Fruit fly (Drosophila melanogaster) whole organism, embryonic: ENCODE measurements around the gene Arc42.

Source experiments
- Asciz ChIP-seq: fragments of 200-800 bp; sonication (Bioruptor generic); optimal IDR thresholded peaks from 2 replicates; lab custom pipeline; 2017; ENCODE audit warnings: missing biosample characterization, mild to moderate bottlenecking, missing genetic modification characterization, missing genetic modification reagents
- B-H1 ChIP-seq: fragments of 200-800 bp; sonication (Bioruptor generic); IDR thresholded peaks from 3 replicates; pipeline ENCODE4 v1.3.6; 2022; ENCODE audit warnings: missing biosample characterization, missing genetic modification characterization
- BtbVII ChIP-seq: fragments of 200-800 bp; sonication (Bioruptor generic); optimal IDR thresholded peaks from 3 replicates; lab custom pipeline; 2017; ENCODE audit warnings: missing biosample characterization, mild to moderate bottlenecking, missing genetic modification characterization
- Bteb2 ChIP-seq: fragments of 200-800 bp; sonication (Bioruptor generic); optimal IDR thresholded peaks from 2 replicates; lab custom pipeline; 2016; ENCODE audit warnings: missing biosample characterization, missing genetic modification characterization
- CG10209 ChIP-seq: fragments of 200-800 bp; sonication (Bioruptor generic); optimal IDR thresholded peaks from 3 replicates; lab custom pipeline; 2017; ENCODE audit warnings: missing biosample characterization, mild to moderate bottlenecking, missing genetic modification characterization, missing genetic modification reagents
- CG10267 ChIP-seq: fragments of 200-800 bp; sonication (Bioruptor generic); optimal IDR thresholded peaks from 2 replicates; lab custom pipeline; 2018; ENCODE audit warnings: missing biosample characterization, mild to moderate bottlenecking, missing genetic modification characterization, moderate library complexity
- CG10979 ChIP-seq: fragments of 200-800 bp; sonication (Bioruptor generic); optimal IDR thresholded peaks from 2 replicates; lab custom pipeline; 2018; ENCODE audit warnings: missing biosample characterization, mild to moderate bottlenecking, missing genetic modification characterization, moderate library complexity
- CG11085 ChIP-seq: fragments of 200-800 bp; sonication (Bioruptor generic); IDR thresholded peaks from 2 replicates; pipeline ENCODE4 v1.3.6; 2022; ENCODE audit warnings: missing biosample characterization, missing genetic modification characterization
- CG11560 ChIP-seq: fragments of 200-800 bp; sonication (Bioruptor generic); IDR thresholded peaks from 3 replicates; pipeline ENCODE4 v1.3.6; 2022; ENCODE audit warnings: missing biosample characterization, missing genetic modification characterization
- CG12299 ChIP-seq: fragments of 200-800 bp; sonication (Bioruptor generic); optimal IDR thresholded peaks from 2 replicates; lab custom pipeline; 2018; ENCODE audit warnings: missing biosample characterization, mild to moderate bottlenecking, missing genetic modification characterization
- CG12659 ChIP-seq: fragments of 200-800 bp; sonication (Bioruptor generic); optimal IDR thresholded peaks from 3 replicates; lab custom pipeline; 2017; ENCODE audit warnings: mild to moderate bottlenecking, missing biosample characterization, missing genetic modification reagents, missing genetic modification characterization
- CG13624 ChIP-seq: fragments of 200-800 bp; sonication (Bioruptor generic); optimal IDR thresholded peaks from 2 replicates; lab custom pipeline; 2016; ENCODE audit warnings: missing biosample characterization, missing genetic modification characterization
- CG14710 ChIP-seq: fragments of 200-800 bp; sonication (Bioruptor generic); optimal IDR thresholded peaks from 3 replicates; lab custom pipeline; 2019; ENCODE audit warnings: missing biosample characterization, mild to moderate bottlenecking, missing genetic modification characterization, moderate library complexity
- CG16815 ChIP-seq: fragments of 200-800 bp; sonication (Bioruptor generic); optimal IDR thresholded peaks from 3 replicates; lab custom pipeline; 2017; ENCODE audit warnings: missing biosample characterization, mild to moderate bottlenecking, missing genetic modification characterization
- CG18619 ChIP-seq: fragments of 200-800 bp; sonication (Bioruptor generic); optimal IDR thresholded peaks from 3 replicates; lab custom pipeline; 2017; ENCODE audit warnings: missing biosample characterization, mild to moderate bottlenecking, missing genetic modification characterization
- CG2875 ChIP-seq: fragments of 200-800 bp; sonication (Bioruptor generic); optimal IDR thresholded peaks from 2 replicates; lab custom pipeline; 2017; ENCODE audit warnings: missing biosample characterization, mild to moderate bottlenecking, missing genetic modification characterization, missing genetic modification reagents
- CG31224 ChIP-seq: fragments of 200-800 bp; sonication (Bioruptor generic); IDR thresholded peaks from 2 replicates; pipeline ENCODE4 v1.3.6; 2022; ENCODE audit warnings: missing biosample characterization, missing genetic modification characterization
- CG33557 ChIP-seq: fragments of 200-800 bp; sonication (Bioruptor generic); optimal IDR thresholded peaks from 2 replicates; lab custom pipeline; 2019; ENCODE audit warnings: missing biosample characterization, mild to moderate bottlenecking, missing genetic modification characterization, moderate library complexity
- CG4328 ChIP-seq: fragments of 200-800 bp; sonication (Bioruptor generic); optimal IDR thresholded peaks from 3 replicates; lab custom pipeline; 2017; ENCODE audit warnings: missing biosample characterization, missing genetic modification reagents, missing genetic modification characterization
- CG4404 ChIP-seq: fragments of 200-800 bp; sonication (Bioruptor generic); IDR thresholded peaks from 2 replicates; pipeline ENCODE4 v1.3.6; 2022; ENCODE audit warnings: missing biosample characterization, missing genetic modification characterization
- CG4707 ChIP-seq: fragments of 200-800 bp; sonication (Bioruptor generic); optimal IDR thresholded peaks from 2 replicates; lab custom pipeline; 2018; ENCODE audit warnings: missing biosample characterization, mild to moderate bottlenecking, missing genetic modification characterization, moderate library complexity
- CG4730 ChIP-seq: fragments of 200-800 bp; sonication (Bioruptor generic); IDR thresholded peaks from 2 replicates; pipeline ENCODE4 v1.3.6; 2022; ENCODE audit warnings: missing biosample characterization, missing genetic modification characterization
- CG7357 ChIP-seq: fragments of 200-800 bp; sonication (Bioruptor generic); IDR thresholded peaks from 3 replicates; pipeline ENCODE4 v1.3.6; 2022; ENCODE audit warnings: missing biosample characterization, missing genetic modification characterization
- CG7928 ChIP-seq: fragments of 200-800 bp; sonication (Bioruptor generic); optimal IDR thresholded peaks from 2 replicates; lab custom pipeline; 2017; ENCODE audit warnings: missing biosample characterization, mild to moderate bottlenecking, missing genetic modification characterization
- CoRest ChIP-seq: fragments of 200-800 bp; sonication (Bioruptor generic); optimal IDR thresholded peaks from 3 replicates; lab custom pipeline; 2018; ENCODE audit warnings: missing biosample characterization, mild to moderate bottlenecking, missing genetic modification characterization, moderate library complexity
- D19A ChIP-seq: fragments of 200-800 bp; optimal IDR thresholded peaks from 3 replicates; lab custom pipeline; 2019; ENCODE audit warnings: missing biosample characterization, mild to moderate bottlenecking, missing genetic modification characterization, moderate library complexity
- Drgx ChIP-seq: fragments of 200-800 bp; sonication (Bioruptor generic); IDR thresholded peaks from 2 replicates; pipeline ENCODE4 v1.3.6; 2022; ENCODE audit warnings: missing biosample characterization, missing genetic modification characterization
- Gsc ChIP-seq: fragments of 200-800 bp; sonication (Bioruptor generic); IDR thresholded peaks from 2 replicates; pipeline ENCODE4 v1.3.6; 2022; ENCODE audit warnings: missing biosample characterization, missing genetic modification characterization
- H15 ChIP-seq: fragments of 200-800 bp; sonication (Bioruptor generic); IDR thresholded peaks from 3 replicates; pipeline ENCODE4 v1.3.6; 2022; ENCODE audit warnings: missing biosample characterization, missing genetic modification characterization
- Hey ChIP-seq: fragments of 200-800 bp; sonication (Bioruptor generic); optimal IDR thresholded peaks from 3 replicates; lab custom pipeline; 2018; ENCODE audit warnings: missing biosample characterization, mild to moderate bottlenecking, missing genetic modification characterization
- NC2β ChIP-seq: fragments of 200-800 bp; sonication (Bioruptor generic); optimal IDR thresholded peaks from 2 replicates; lab custom pipeline; 2016; ENCODE audit warnings: missing biosample characterization, missing genetic modification characterization
- Nf-YA ChIP-seq: fragments of 200-800 bp; sonication (Bioruptor generic); IDR thresholded peaks from 2 replicates; pipeline ENCODE4 v1.3.6; 2022; ENCODE audit warnings: missing biosample characterization, missing genetic modification characterization
- Sox102F ChIP-seq: fragments of 200-800 bp; sonication (Bioruptor generic); optimal IDR thresholded peaks from 2 replicates; lab custom pipeline; 2018; ENCODE audit warnings: missing biosample characterization, mild to moderate bottlenecking, missing genetic modification characterization, moderate library complexity
- Xrp1 ChIP-seq: fragments of 200-800 bp; sonication (Bioruptor generic); IDR thresholded peaks from 2 replicates; pipeline ENCODE4 v1.3.6; 2022; ENCODE audit warnings: missing biosample characterization, missing genetic modification characterization
- aop ChIP-seq: fragments of 200-800 bp; sonication (Bioruptor generic); IDR thresholded peaks from 2 replicates; pipeline ENCODE4 v1.3.6; 2022; ENCODE audit warnings: missing biosample characterization, missing genetic modification characterization
- bbx ChIP-seq: fragments of 200-800 bp; sonication (Bioruptor generic); IDR thresholded peaks from 2 replicates; pipeline ENCODE4 v1.3.6; 2022; ENCODE audit warnings: missing biosample characterization, missing genetic modification characterization; ENCODE audit not compliant: partially characterized antibody
- bcd ChIP-seq: fragments of 200-800 bp; sonication (Bioruptor generic); optimal IDR thresholded peaks from 2 replicates; lab custom pipeline; 2017; ENCODE audit warnings: missing biosample characterization, mild to moderate bottlenecking, missing genetic modification characterization
- bigmax ChIP-seq: fragments of 200-800 bp; sonication (Bioruptor generic); optimal IDR thresholded peaks from 2 replicates; lab custom pipeline; 2018; ENCODE audit warnings: missing biosample characterization, mild to moderate bottlenecking, missing genetic modification characterization
- br ChIP-seq: fragments of >200 bp; optimal IDR thresholded peaks from 2 replicates; lab custom pipeline; 2017
- chn ChIP-seq: fragments of 200-800 bp; sonication (Bioruptor generic); optimal IDR thresholded peaks from 2 replicates; lab custom pipeline; 2016; ENCODE audit warnings: missing biosample characterization, missing genetic modification characterization
- crc ChIP-seq: fragments of 200-800 bp; sonication (Bioruptor generic); optimal IDR thresholded peaks from 2 replicates; lab custom pipeline; 2016; ENCODE audit warnings: missing biosample characterization, missing genetic modification characterization
- crol ChIP-seq: fragments of 200-800 bp; sonication (Bioruptor generic); IDR thresholded peaks from 2 replicates; pipeline ENCODE4 v1.3.6; 2022; ENCODE audit warnings: missing biosample characterization, missing genetic modification characterization
- dm ChIP-seq: fragments of 200-800 bp; sonication (Bioruptor generic); optimal IDR thresholded peaks from 3 replicates; lab custom pipeline; 2016; ENCODE audit warnings: missing biosample characterization, missing genetic modification characterization
- exex ChIP-seq: fragments of 200-800 bp; sonication (Bioruptor generic); optimal IDR thresholded peaks from 4 replicates; lab custom pipeline; 2018; ENCODE audit warnings: missing biosample characterization, mild to moderate bottlenecking, missing genetic modification characterization, moderate library complexity
- fru ChIP-seq: fragments of >200 bp; optimal IDR thresholded peaks from 2 replicates; lab custom pipeline; 2017
- gce ChIP-seq: fragments of 200-800 bp; sonication (Bioruptor generic); IDR thresholded peaks from 3 replicates; pipeline ENCODE4 v1.3.6; 2022; ENCODE audit warnings: missing biosample characterization, missing genetic modification characterization
- lab ChIP-seq: fragments of 200-800 bp; sonication (Bioruptor generic); optimal IDR thresholded peaks from 3 replicates; lab custom pipeline; 2017; ENCODE audit warnings: missing biosample characterization, missing genetic modification characterization, mild to moderate bottlenecking, moderate library complexity, missing genetic modification reagents
- sisA ChIP-seq: fragments of 200-800 bp; sonication (Bioruptor generic); IDR thresholded peaks from 2 replicates; pipeline ENCODE4 v1.3.6; 2022; ENCODE audit warnings: missing biosample characterization, missing genetic modification characterization
- tx ChIP-seq: fragments of 200-800 bp; sonication (Bioruptor generic); optimal IDR thresholded peaks from 2 replicates; lab custom pipeline; 2016; ENCODE audit warnings: missing biosample characterization, missing genetic modification characterization
- unpg ChIP-seq: fragments of 200-800 bp; sonication (Bioruptor generic); optimal IDR thresholded peaks from 3 replicates; lab custom pipeline; 2018; ENCODE audit warnings: missing biosample characterization, mild to moderate bottlenecking, missing genetic modification characterization, moderate library complexity
- z ChIP-seq: fragments of 200-800 bp; sonication (Bioruptor generic); IDR thresholded peaks from 3 replicates; pipeline ENCODE4 v1.3.6; 2022; ENCODE audit warnings: missing biosample characterization, missing genetic modification characterization

The Arc42 gene

DNA sequence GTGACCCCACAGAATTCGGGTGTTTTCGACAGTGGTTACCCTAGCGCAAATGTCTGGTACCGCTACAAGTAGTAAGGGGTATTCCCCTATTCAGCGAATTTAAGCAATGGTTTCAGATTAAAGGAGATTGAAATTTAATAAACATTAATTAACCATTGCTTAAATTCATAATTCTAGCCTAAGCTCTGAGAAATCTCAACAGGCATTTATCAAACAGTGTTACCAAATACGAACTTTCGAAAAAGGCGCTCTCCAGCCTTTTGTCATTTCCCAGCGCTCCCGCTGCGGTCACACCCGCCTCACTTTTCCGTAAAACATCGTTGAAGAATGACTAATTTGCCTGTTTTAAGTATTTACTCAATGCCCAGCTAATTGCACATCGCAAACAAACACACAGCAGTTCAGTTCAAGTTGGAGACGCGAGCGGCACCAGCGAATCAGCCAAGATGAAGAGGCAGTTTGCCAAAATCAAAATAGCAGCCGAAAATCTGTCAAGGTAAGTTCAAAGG is 27.4 kb downstream of the Arc42 start, which contains the start of the genes Surf6 and RhoGAP92B (continued):
- peak; percentile 38 for TF ChIP-seq D19A (tag; lab: Kevin White, UChicago)
- TF ChIP-seq bigmax, result peak; percentile 33
- peak; percentile 79 for TF ChIP-seq lab (GFP tag; lab: Kevin White, UChicago)
- peak; percentile 88 for TF ChIP-seq CG12659 (GFP tag; lab: Kevin White, UChicago)
- peak; percentile 73 for TF ChIP-seq CG13624 (GFP tag; lab: Kevin White, UChicago)
- TF ChIP-seq crol (GFP tag; lab: Robert Waterston, UW), result no peak
- no peak for TF ChIP-seq Hey (tag; lab: Kevin White, UChicago)
- peak; percentile 55 for TF ChIP-seq CG12299 (tag; lab: Kevin White, UChicago)
- peak; percentile 66 for TF ChIP-seq CoRest
- peak; percentile 60 for TF ChIP-seq CG10209
- peak; percentile 78 for TF ChIP-seq NC2β (GFP tag; lab: Kevin White, UChicago)
- peak; percentile 19 for TF ChIP-seq tx
- TF ChIP-seq CG16815 (GFP tag; lab: Kevin White, UChicago), result no peak
- TF ChIP-seq CG11560, result no peak
- TF ChIP-seq B-H1, result no peak
- 0 out of 3 replicates have a peak, but pooled peaks have one; percentile 23 for TF ChIP-seq H15
- TF ChIP-seq CG10267 (tag; lab: Kevin White, UChicago), result peak; percentile 77
- peak; percentile 96 for TF ChIP-seq dm (GFP tag; lab: Kevin White, UChicago)
- TF ChIP-seq aop (GFP tag; lab: Robert Waterston, UW), result no peak
- TF ChIP-seq CG10979 (tag; lab: Kevin White, UChicago), result peak; percentile 53
- TF ChIP-seq CG31224 (GFP tag; lab: Robert Waterston, UW), result no peak
- TF ChIP-seq CG11085 (GFP tag; lab: Robert Waterston, UW), result no peak
- peak; percentile 39 for TF ChIP-seq CG33557 (GFP tag; lab: Kevin White, UChicago)
- no peak for TF ChIP-seq z (GFP tag; lab: Robert Waterston, UW)
- TF ChIP-seq br (lab: Kevin White, UChicago), result no peak
- peak; percentile 56 for TF ChIP-seq chn
- peak; percentile 59 for TF ChIP-seq bcd (GFP tag; lab: Kevin White, UChicago)
- peak; percentile 58 for TF ChIP-seq Bteb2 (GFP tag; lab: Kevin White, UChicago)
- TF ChIP-seq CG4328 (GFP tag; lab: Kevin White, UChicago), result peak; percentile 64
- TF ChIP-seq CG4730 (GFP tag; lab: Robert Waterston, UW), result no peak
- TF ChIP-seq BtbVII (GFP tag; lab: Kevin White, UChicago), result peak; percentile 57
- peak; percentile 15 for TF ChIP-seq CG2875 (GFP tag; lab: Kevin White, UChicago)
- TF ChIP-seq Drgx (GFP tag; lab: Robert Waterston, UW), result peak; percentile 27; the same call in 1 of the 2 replicates
- no peak for TF ChIP-seq Sox102F
- no peak for TF ChIP-seq CG4707
- TF ChIP-seq CG4404 (GFP tag; lab: Robert Waterston, UW), result no peak
- peak; percentile 67 for TF ChIP-seq CG18619
- peak; percentile 36; the same call in 1 of the 2 replicates for TF ChIP-seq sisA (GFP tag; lab: Robert Waterston, UW)
- TF ChIP-seq Nf-YA, result no peak
- peak; percentile 40 for TF ChIP-seq exex (tag; lab: Kevin White, UChicago)
- TF ChIP-seq CG7357 (GFP tag; lab: Robert Waterston, UW), result no peak
- TF ChIP-seq CG7928 (GFP tag; lab: Kevin White, UChicago), result peak; percentile 63
- TF ChIP-seq Asciz (GFP tag; lab: Kevin White, UChicago), result peak; percentile 60
- TF ChIP-seq gce (GFP tag; lab: Robert Waterston, UW), result no peak
- peak; percentile 50; the same call in 1 of the 2 replicates for TF ChIP-seq Xrp1 (GFP tag; lab: Robert Waterston, UW)
- TF ChIP-seq fru (lab: Kevin White, UChicago), result no peak
- no peak for TF ChIP-seq Gsc
- no peak for TF ChIP-seq bbx (GFP tag; lab: Robert Waterston, UW)
- peak; percentile 55 for TF ChIP-seq unpg (GFP tag; lab: Kevin White, UChicago)
- peak; percentile 100 for TF ChIP-seq CG14710 (tag; lab: Kevin White, UChicago)
- TF ChIP-seq crc (GFP tag; lab: Kevin White, UChicago), result peak; percentile 22
